Worm (Caenorhabditis elegans) whole organism, mixed stage, embryonic: ENCODE measurements around the gene soc-2.

Source experiments
- M03D4.4 ChIP-seq: sonication (generic microtip); optimal IDR thresholded peaks from 2 replicates; lab custom pipeline; 2017; ENCODE audit warnings: mild to moderate bottlenecking, missing genetic modification characterization, missing compliant biosample characterization
- elt-3 ChIP-seq: fragments of 150-350 bp; optimal IDR thresholded peaks from 2 replicates; lab custom pipeline; 2014; ENCODE audit warnings: missing biosample characterization, missing genetic modification characterization
- ham-2 ChIP-seq: fragments of 200-800 bp; sonication (Bioruptor generic); optimal IDR thresholded peaks from 2 replicates; lab custom pipeline; 2018; ENCODE audit warnings: mild to moderate bottlenecking, missing genetic modification characterization, missing compliant biosample characterization
- lsy-2 ChIP-seq: fragments of 150-350 bp; optimal IDR thresholded peaks from 2 replicates; lab custom pipeline; 2014; ENCODE audit warnings: missing biosample characterization, missing genetic modification characterization
- nhr-12 ChIP-seq: fragments of 150-350 bp; optimal IDR thresholded peaks from 2 replicates; lab custom pipeline; 2014; ENCODE audit warnings: missing biosample characterization, missing genetic modification characterization
- nhr-2 ChIP-seq: fragments of 150-350 bp; optimal IDR thresholded peaks from 2 replicates; lab custom pipeline; 2014; ENCODE audit warnings: missing biosample characterization, missing genetic modification characterization
- nhr-76 ChIP-seq: sonication (generic microtip); optimal IDR thresholded peaks from 2 replicates; lab custom pipeline; 2017; ENCODE audit warnings: missing biosample characterization, missing genetic modification characterization
- pha-4 ChIP-seq: fragments of 150-350 bp; optimal IDR thresholded peaks from 2 replicates; lab custom pipeline; 2018; ENCODE audit warnings: missing biosample characterization, missing genetic modification reagents, missing genetic modification characterization
- sem-2 ChIP-seq: fragments of 200-800 bp; sonication (Bioruptor generic); optimal IDR thresholded peaks from 2 replicates; lab custom pipeline; 2018; ENCODE audit warnings: mild to moderate bottlenecking, missing genetic modification characterization, missing compliant biosample characterization
- tbx-8 ChIP-seq: fragments of 200-800 bp; sonication (Bioruptor generic); optimal IDR thresholded peaks from 2 replicates; lab custom pipeline; 2018; ENCODE audit warnings: mild to moderate bottlenecking, missing genetic modification characterization, moderate library complexity, missing compliant biosample characterization
- unc-62 ChIP-seq: fragments of 150-350 bp; optimal IDR thresholded peaks from 2 replicates; lab custom pipeline; 2014; ENCODE audit warnings: missing biosample characterization, missing genetic modification reagents, missing genetic modification characterization
- ztf-11 ChIP-seq: fragments of 150-350 bp; optimal IDR thresholded peaks from 2 replicates; lab custom pipeline; 2014; ENCODE audit warnings: missing biosample characterization, missing genetic modification characterization

DNA sequence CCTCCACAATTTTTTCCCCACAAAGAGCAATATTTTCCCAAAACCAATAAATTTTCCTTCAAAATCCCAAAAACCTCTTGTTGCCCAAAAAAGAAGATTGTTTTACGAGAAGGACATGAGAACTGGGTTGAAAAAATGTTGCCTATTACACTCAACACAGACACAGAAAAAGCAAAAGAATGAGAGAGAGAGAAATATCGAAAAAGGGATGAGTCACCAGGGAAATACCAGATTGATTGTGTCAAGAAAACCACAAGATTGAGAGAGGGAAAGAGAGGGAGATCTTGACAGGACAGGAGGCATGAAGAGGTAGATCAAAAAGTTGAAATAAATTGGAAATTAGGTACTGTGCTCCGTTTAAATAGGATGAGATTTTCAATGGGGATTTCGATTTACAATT, 17.5 kb downstream of the soc-2 start:
- TF ChIP-seq tbx-8 (GFP tag; lab: Kevin White, UChicago), result no peak
- TF ChIP-seq lsy-2 (tag; lab: Kevin White, UChicago), result no peak
- no peak for TF ChIP-seq ham-2 (GFP tag; lab: Kevin White, UChicago)
- no peak for TF ChIP-seq nhr-12 (tag; lab: Kevin White, UChicago)
- no peak for TF ChIP-seq sem-2 (GFP tag; lab: Kevin White, UChicago)
- TF ChIP-seq ztf-11, result no peak
- no peak for TF ChIP-seq elt-3 (tag; lab: Kevin White, UChicago)
- TF ChIP-seq nhr-76, result no peak
- TF ChIP-seq pha-4, result no peak
- TF ChIP-seq nhr-2 (tag; lab: Kevin White, UChicago), result no peak
- no peak for TF ChIP-seq unc-62 (GFP tag; lab: Kevin White, UChicago)
- no peak for TF ChIP-seq M03D4.4 (tag; lab: Kevin White, UChicago)
